Worm (Caenorhabditis elegans): ENCODE results near the gene aagr-3.

- TF ChIP-seq snpc-4 (tag; optimal IDR thresholded peaks at IDR 0.05): no peak
- no peak for TF ChIP-seq lin-39 (tag; optimal IDR thresholded peaks at IDR 0.05)
- TF ChIP-seq swsn-7 (tag; optimal IDR thresholded peaks at IDR 0.05): no peak
- TF ChIP-seq rnt-1 (tag; optimal IDR thresholded peaks at IDR 0.05): no peak
- no peak for TF ChIP-seq hlh-4 (tag; optimal IDR thresholded peaks at IDR 0.05)
- no peak for TF ChIP-seq ceh-90 (tag; optimal IDR thresholded peaks at IDR 0.05)
- no peak for TF ChIP-seq lin-15B (tag; optimal IDR thresholded peaks at IDR 0.05)
- no peak for TF ChIP-seq ama-1 (optimal IDR thresholded peaks at IDR 0.05)
- no peak for TF ChIP-seq alr-1 (tag; optimal IDR thresholded peaks at IDR 0.05; ENCODE audit: borderline replicate concordance)
- TF ChIP-seq egl-27 (tag; optimal IDR thresholded peaks at IDR 0.05): no peak
- no peak for TF ChIP-seq nhr-237 (tag; optimal IDR thresholded peaks at IDR 0.05)
- TF ChIP-seq aha-1 (tag; optimal IDR thresholded peaks at IDR 0.05): no peak
Measured at ce11 chrV:9775734-9776133, 46.4 kb upstream of the aagr-3 start, which contains the start of gene F46B6.12.
